Worm (Caenorhabditis elegans) whole organism, L1 larva: ENCODE data around the gene M163.21.

Experiments used
- nhr-237 ChIP-seq: fragments of 150-350 bp; optimal IDR thresholded peaks from 2 replicates; lab custom pipeline; 2014; ENCODE audit warnings: missing biosample characterization, missing genetic modification characterization
- zag-1 ChIP-seq: fragments of 150-350 bp; optimal IDR thresholded peaks from 2 replicates; lab custom pipeline; 2014; ENCODE audit warnings: missing biosample characterization, missing genetic modification characterization
- ztf-4 ChIP-seq: fragments of 150-350 bp; optimal IDR thresholded peaks from 2 replicates; lab custom pipeline; 2014; ENCODE audit warnings: missing biosample characterization, missing genetic modification characterization

ce11 chrX:14435648-14436155, 30.9 kb upstream of the M163.21 start:
- TF ChIP-seq ztf-4 (tag; lab: Kevin White, UChicago) = no peak
- TF ChIP-seq nhr-237 = no peak
- no peak for TF ChIP-seq zag-1
